Worm (Caenorhabditis elegans) whole organism, late embryonic: Measurements from ENCODE around the gene C18C4.7.

Experiments used
- ceh-18 ChIP-seq: sonication (generic microtip); optimal IDR thresholded peaks from 2 replicates; lab custom pipeline; 2016; ENCODE audit warnings: missing genetic modification characterization, missing compliant biosample characterization
- dmd-4 ChIP-seq: sonication (generic microtip); optimal IDR thresholded peaks from 2 replicates; lab custom pipeline; 2016; ENCODE audit warnings: borderline replicate concordance, missing genetic modification characterization, missing compliant biosample characterization
- elt-2 ChIP-seq: sonication (generic microtip); optimal IDR thresholded peaks from 2 replicates; lab custom pipeline; 2016; ENCODE audit warnings: missing genetic modification reagents, missing genetic modification characterization, missing compliant biosample characterization
- ets-4 ChIP-seq: sonication (generic microtip); optimal IDR thresholded peaks from 2 replicates; lab custom pipeline; 2016; ENCODE audit warnings: missing genetic modification characterization, missing compliant biosample characterization
- hlh-15 ChIP-seq: sonication (generic microtip); optimal IDR thresholded peaks from 2 replicates; lab custom pipeline; 2016; ENCODE audit warnings: missing genetic modification characterization, missing compliant biosample characterization
- lin-11 ChIP-seq: fragments of 200-800 bp; sonication (Bioruptor generic); optimal IDR thresholded peaks from 2 replicates; lab custom pipeline; 2018; ENCODE audit warnings: mild to moderate bottlenecking, missing genetic modification characterization, missing compliant biosample characterization
- nhr-11 ChIP-seq: fragments of 150-350 bp; optimal IDR thresholded peaks from 2 replicates; lab custom pipeline; 2014; ENCODE audit warnings: missing biosample characterization, missing genetic modification characterization
- tbx-7 ChIP-seq: sonication (generic microtip); optimal IDR thresholded peaks from 2 replicates; lab custom pipeline; 2016; ENCODE audit warnings: missing genotype, missing genetic modification characterization, missing compliant biosample characterization
- unc-55 ChIP-seq: sonication (generic microtip); optimal IDR thresholded peaks from 2 replicates; lab custom pipeline; 2017; ENCODE audit warnings: missing biosample characterization, missing genetic modification reagents, missing genetic modification characterization

- TF ChIP-seq tbx-7: no peak
- TF ChIP-seq ets-4 (tag; lab: Kevin White, UChicago): no peak
- TF ChIP-seq elt-2 (tag; lab: Kevin White, UChicago): no peak
- TF ChIP-seq dmd-4 (tag; lab: Kevin White, UChicago): no peak
- TF ChIP-seq nhr-11: no peak
- TF ChIP-seq hlh-15: no peak
- TF ChIP-seq lin-11 (tag; lab: Kevin White, UChicago): no peak
- TF ChIP-seq ceh-18: no peak
- no peak for TF ChIP-seq unc-55 (GFP tag; lab: Kevin White, UChicago)
Observed at ce11 chrV:5593406-5593805, 26.4 kb upstream of the C18C4.7 start, which contains the start of gene mrpl-48.
